Worm (Caenorhabditis elegans) whole organism, L4/young adult: Measurements from ENCODE around the gene gly-5.

ENCODE experiments used
- W03F9.2 ChIP-seq: fragments of 150-350 bp; optimal IDR thresholded peaks from 2 replicates; lab custom pipeline; 2014; ENCODE audit warnings: missing biosample characterization, missing genetic modification characterization
- dao-5 ChIP-seq: sonication (generic microtip); optimal IDR thresholded peaks from 2 replicates; lab custom pipeline; 2016; ENCODE audit warnings: missing genotype, missing genetic modification characterization, moderate library complexity, missing compliant biosample characterization
- him-1 ChIP-seq: sonication (generic microtip); optimal IDR thresholded peaks from 2 replicates; lab custom pipeline; 2016; ENCODE audit warnings: missing genotype, missing genetic modification reagents, missing genetic modification characterization, missing compliant biosample characterization

DNA sequence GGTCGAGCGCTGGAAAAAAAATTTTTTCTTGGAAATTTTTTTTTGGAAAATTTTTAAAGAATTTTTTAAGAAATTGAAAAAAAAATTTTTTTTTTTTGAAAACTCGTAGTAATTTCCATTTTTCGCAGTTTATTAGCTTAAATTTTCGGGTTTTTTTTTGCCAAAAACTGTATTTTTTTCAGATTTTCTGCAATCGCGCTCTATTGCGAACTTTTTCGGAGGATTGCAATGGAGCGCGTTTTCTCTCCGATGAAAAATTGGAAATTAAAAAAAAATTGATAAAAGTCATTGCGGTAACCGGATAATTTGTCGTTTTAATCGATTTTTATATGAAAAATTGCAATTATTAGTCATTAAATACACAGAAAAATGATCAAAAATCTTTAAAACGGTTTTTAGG, 35.4 kb upstream of the gly-5 start:
- no peak for TF ChIP-seq W03F9.2 (tag; lab: Kevin White, UChicago)
- no peak for TF ChIP-seq him-1 (tag; lab: Kevin White, UChicago)
- TF ChIP-seq dao-5 (tag; lab: Kevin White, UChicago): no peak
